Worm (Caenorhabditis elegans): ENCODE data around the gene F32A5.4.

- TF ChIP-seq pha-4 (tag; optimal IDR thresholded peaks at IDR 0.05), result no peak
- TF ChIP-seq pag-3 (tag; optimal IDR thresholded peaks at IDR 0.05; ENCODE audit: borderline replicate concordance), result no peak
These were observed 3.0 kb downstream of the F32A5.4 start for ce11 chrII:7231951-7232350.
